Worm (Caenorhabditis elegans): Measurements from ENCODE around the gene twk-5.

DNA sequence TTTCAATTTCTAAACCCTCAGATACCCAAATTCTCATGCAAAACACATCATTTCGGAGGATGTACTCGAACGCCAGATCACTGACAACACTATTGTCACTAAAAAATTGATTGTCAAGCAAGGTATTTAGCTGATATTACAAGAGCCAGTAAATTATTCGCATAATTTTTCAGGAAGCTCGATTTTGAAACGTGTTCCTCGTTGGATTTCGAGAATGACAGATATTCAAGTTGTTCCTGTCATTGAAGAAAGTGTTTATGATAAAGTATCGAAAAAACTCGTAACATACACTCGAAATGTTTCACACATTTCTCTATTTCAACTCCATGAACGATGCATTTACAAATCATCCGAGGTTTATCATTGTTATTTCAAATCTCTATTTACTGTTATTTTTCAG lies 10.7 kb upstream of the twk-5 start:
- TF ChIP-seq ceh-82 (tag; optimal IDR thresholded peaks at IDR 0.05) (no peak), nhr-28 (tag; optimal IDR thresholded peaks at IDR 0.05) (no peak), tra-1 (GFP tag; IDR thresholded peaks at IDR 0.05) (no peak), ceh-62 (tag; optimal IDR thresholded peaks at IDR 0.05) (no peak), mdl-1 (tag; optimal IDR thresholded peaks at IDR 0.05) (no peak)
